Worm (Caenorhabditis elegans): Measurements from ENCODE around the gene C50C3.1.

DNA sequence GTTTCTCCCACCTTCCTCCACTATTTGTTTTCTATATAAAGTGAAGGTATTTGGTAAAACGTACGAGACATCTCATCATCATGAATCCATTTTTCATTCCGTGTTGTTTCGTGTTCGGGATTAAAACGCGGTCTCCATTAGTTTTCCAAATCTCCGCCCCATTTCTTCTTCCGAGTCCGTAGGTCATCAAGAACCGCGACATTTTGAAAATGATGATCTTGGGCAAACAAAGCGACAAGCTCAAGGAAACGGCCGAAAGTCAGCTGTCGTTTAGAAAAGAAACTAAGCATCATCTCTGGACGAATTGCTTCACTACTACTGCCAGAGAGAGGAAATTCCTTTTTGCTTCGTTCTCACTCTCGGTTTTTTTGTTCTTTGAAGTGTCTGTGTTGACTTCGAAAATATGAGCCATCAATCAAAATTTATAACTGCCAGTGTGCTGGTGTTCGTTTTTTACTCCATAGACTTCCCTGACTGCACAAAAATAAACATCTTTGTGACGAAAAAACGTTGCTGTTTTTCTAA is 19.1 kb upstream of the C50C3.1 start:
- TF ChIP-seq him-1 (tag; optimal IDR thresholded peaks at IDR 0.05): no peak
- no peak for TF ChIP-seq dao-5 (tag; optimal IDR thresholded peaks at IDR 0.05)
- TF ChIP-seq W03F9.2 (tag; optimal IDR thresholded peaks at IDR 0.05): no peak
